Fruit fly (Drosophila melanogaster): ENCODE data around the gene Acox3.

The Acox3 gene

DNA sequence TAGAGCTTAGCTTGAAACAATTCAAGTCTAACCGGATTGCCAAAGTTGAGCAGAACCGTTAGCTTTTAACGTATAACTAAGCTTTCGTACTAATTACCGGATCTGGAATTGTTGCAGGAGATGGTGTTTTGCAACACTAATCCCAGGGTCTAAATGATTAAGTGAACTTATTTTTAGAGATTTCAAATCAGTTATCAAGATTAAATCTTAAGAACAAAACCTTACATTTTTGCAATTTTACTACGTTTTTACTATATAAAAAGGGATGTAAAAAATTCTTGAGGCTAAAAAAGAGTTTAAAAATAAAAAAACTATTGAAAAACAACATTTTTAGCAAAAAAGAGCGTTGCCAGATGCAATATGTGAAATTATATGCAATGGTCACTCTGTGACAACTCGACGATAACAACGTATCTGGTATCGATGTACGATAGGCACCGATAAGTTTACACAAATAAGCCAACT is 40.5 kb upstream of the Acox3 start, which contains the start of the genes KFase and epsilonCOP (continued):
- TF ChIP-seq CG12942 (GFP tag; optimal IDR thresholded peaks at IDR 0.05), result peak; percentile 71
- no peak for TF ChIP-seq CG2199 (GFP tag; IDR thresholded peaks at IDR 0.05)
- peak; percentile 39 for TF ChIP-seq Side (GFP tag; optimal IDR thresholded peaks at IDR 0.05)
- peak; percentile 63 for TF ChIP-seq CG2678 (tag; optimal IDR thresholded peaks at IDR 0.05)
- TF ChIP-seq Fer2 (tag; optimal IDR thresholded peaks at IDR 0.05), result peak; percentile 29
- peak; percentile 52 for TF ChIP-seq CG10431 (GFP tag; optimal IDR thresholded peaks at IDR 0.05)
- peak; percentile 65; the same call in 1 of the 2 replicates for TF ChIP-seq Rfx (GFP tag; IDR thresholded peaks at IDR 0.05)
- TF ChIP-seq CG17361 (GFP tag; IDR thresholded peaks at IDR 0.05), result peak; percentile 80; the same call in 2 of the 3 replicates
- peak; percentile 65 for TF ChIP-seq slbo (GFP tag; IDR thresholded peaks at IDR 0.05)
- no peak for TF ChIP-seq pan (optimal IDR thresholded peaks at IDR 0.05)
- TF ChIP-seq pan (GFP tag; optimal IDR thresholded peaks at IDR 0.05 in 1 of 2, IDR thresholded peaks at IDR 0.05 in 1 of 2), result no peak
- no peak for TF ChIP-seq gsb (GFP tag; IDR thresholded peaks at IDR 0.05)
- TF ChIP-seq Spps (tag; optimal IDR thresholded peaks at IDR 0.05), result peak; percentile 12
- TF ChIP-seq CG2120 (GFP tag; optimal IDR thresholded peaks at IDR 0.05), result peak; percentile 79
- TF ChIP-seq CG4328 (GFP tag; optimal IDR thresholded peaks at IDR 0.05), result peak; percentile 58
- TF ChIP-seq pb (GFP tag; optimal IDR thresholded peaks at IDR 0.05), result peak; percentile 61
- TF ChIP-seq amos (GFP tag; IDR thresholded peaks at IDR 0.05; ENCODE audit: partially characterized antibody), result peak; percentile 65
- TF ChIP-seq insv (GFP tag; optimal IDR thresholded peaks at IDR 0.05), result peak in 1 of 2 experiments; percentile 19
- TF ChIP-seq disco-r (GFP tag; optimal IDR thresholded peaks at IDR 0.05), result peak; percentile 48
- TF ChIP-seq hkb (optimal IDR thresholded peaks at IDR 0.05), result no peak
- TF ChIP-seq hkb (GFP tag; IDR thresholded peaks at IDR 0.05), result peak; percentile 70
- peak; percentile 18 for TF ChIP-seq odd (GFP tag; optimal IDR thresholded peaks at IDR 0.05)
- TF ChIP-seq CG7556 (GFP tag; optimal IDR thresholded peaks at IDR 0.05), result peak; percentile 55
- peak; percentile 89 for TF ChIP-seq CG12659 (GFP tag; optimal IDR thresholded peaks at IDR 0.05)
- TF ChIP-seq ind (GFP tag; optimal IDR thresholded peaks at IDR 0.05), result peak; percentile 65
- TF ChIP-seq sens-2 (GFP tag; IDR thresholded peaks at IDR 0.05), result no peak
- TF ChIP-seq ftz-f1 (GFP tag; optimal IDR thresholded peaks at IDR 0.05), result no peak
- peak; percentile 57; the same call in 1 of the 2 replicates for TF ChIP-seq tna (GFP tag; IDR thresholded peaks at IDR 0.05; ENCODE audit: partially characterized antibody)
- TF ChIP-seq CG15073 (GFP tag; optimal IDR thresholded peaks at IDR 0.05), result no peak
- TF ChIP-seq CG16779 (GFP tag; IDR thresholded peaks at IDR 0.05), result no peak
- peak; percentile 20 for TF ChIP-seq Ssrp (tag; optimal IDR thresholded peaks at IDR 0.05)
- TF ChIP-seq CG11398 (GFP tag; optimal IDR thresholded peaks at IDR 0.05), result peak; percentile 22
- no peak for TF ChIP-seq NC2α (GFP tag; optimal IDR thresholded peaks at IDR 0.05)
- TF ChIP-seq CG6791 (GFP tag; IDR thresholded peaks at IDR 0.05; ENCODE audit: partially characterized antibody), result peak; percentile 81
- TF ChIP-seq CG17612 (GFP tag; IDR thresholded peaks at IDR 0.05), result no peak
- peak; percentile 40 for TF ChIP-seq CG10147 (GFP tag; optimal IDR thresholded peaks at IDR 0.05)
- peak; percentile 39 for TF ChIP-seq slou (GFP tag; optimal IDR thresholded peaks at IDR 0.05)
- no peak for TF ChIP-seq Drgx (GFP tag; IDR thresholded peaks at IDR 0.05)
- TF ChIP-seq CG5953 (GFP tag; IDR thresholded peaks at IDR 0.05), result peak; percentile 55; the same call in 1 of the 2 replicates
- peak; percentile 96 for TF ChIP-seq CG15514 (GFP tag; optimal IDR thresholded peaks at IDR 0.05)
- TF ChIP-seq Aef1 (GFP tag; IDR thresholded peaks at IDR 0.05), result 0 out of 3 replicates have a peak, but pooled peaks have one; percentile 12
- TF ChIP-seq Jarid2 (GFP tag; optimal IDR thresholded peaks at IDR 0.05), result no peak
- no peak for TF ChIP-seq nom (GFP tag; optimal IDR thresholded peaks at IDR 0.05)
- no peak for TF ChIP-seq CG6175 (GFP tag; IDR thresholded peaks at IDR 0.05)
- no peak for TF ChIP-seq kah (GFP tag; optimal IDR thresholded peaks at IDR 0.05)
- TF ChIP-seq CG43689 (GFP tag; IDR thresholded peaks at IDR 0.05), result no peak
- peak; percentile 31 for TF ChIP-seq CG10979 (tag; optimal IDR thresholded peaks at IDR 0.05)
- no peak for TF ChIP-seq jing (GFP tag; optimal IDR thresholded peaks at IDR 0.05)
- peak; percentile 66 for TF ChIP-seq gem (tag; optimal IDR thresholded peaks at IDR 0.05)
- peak; percentile 20 for TF ChIP-seq scrt (GFP tag; optimal IDR thresholded peaks at IDR 0.05)
- TF ChIP-seq so (GFP tag; IDR thresholded peaks at IDR 0.05), result no peak

All from whole organism, embryonic.